Worm (Caenorhabditis elegans) whole organism, midembryonic: ENCODE results near the gene Y69H2.17.

ENCODE experiments used
- T22C8.4 ChIP-seq: fragments of 200-800 bp; sonication (Bioruptor generic); IDR thresholded peaks from 2 replicates; pipeline ENCODE4 v1.3.6; 2022; ENCODE audit warnings: missing genetic modification characterization, missing compliant biosample characterization
- cog-1 ChIP-seq: sonication (generic microtip); optimal IDR thresholded peaks from 2 replicates; lab custom pipeline; 2016; ENCODE audit warnings: missing genetic modification characterization, missing compliant biosample characterization
- flt-1 ChIP-seq: fragments of 200-800 bp; sonication (Bioruptor generic); IDR thresholded peaks from 2 replicates; pipeline ENCODE4 v1.3.6; 2022; ENCODE audit warnings: missing genetic modification characterization, missing compliant biosample characterization
- klf-2 ChIP-seq: fragments of 200-800 bp; sonication (Bioruptor generic); conservative IDR thresholded peaks from 2 replicates; pipeline ENCODE4 v1.3.6; 2022; ENCODE audit warnings: missing genetic modification reagents, missing genetic modification characterization, missing compliant biosample characterization
- med-1 ChIP-seq: sonication (generic microtip); optimal IDR thresholded peaks from 2 replicates; lab custom pipeline; 2017; ENCODE audit warnings: missing genetic modification characterization, mild to moderate bottlenecking, missing compliant biosample characterization, antibody characterized with exemption, missing genetic modification reagents; ENCODE audit not compliant: insufficient read depth
- ref-1 ChIP-seq: fragments of 200-800 bp; sonication (Bioruptor generic); conservative IDR thresholded peaks from 2 replicates; pipeline ENCODE4 v1.3.6; 2022; ENCODE audit warnings: missing genetic modification reagents, missing genetic modification characterization, missing compliant biosample characterization
- tab-1 ChIP-seq: fragments of 200-800 bp; sonication (Bioruptor generic); IDR thresholded peaks from 2 replicates; pipeline ENCODE4 v1.3.6; 2022; ENCODE audit warnings: missing genetic modification characterization, missing compliant biosample characterization
- ztf-23 ChIP-seq: fragments of 200-800 bp; sonication (Bioruptor generic); IDR thresholded peaks from 2 replicates; pipeline ENCODE4 v1.3.6; 2022; ENCODE audit warnings: missing genetic modification reagents, missing genetic modification characterization, missing compliant biosample characterization
- ztf-29 ChIP-seq: fragments of 200-800 bp; sonication (Bioruptor generic); IDR thresholded peaks from 2 replicates; pipeline ENCODE4 v1.3.6; 2022; ENCODE audit warnings: missing genetic modification reagents, missing genetic modification characterization, missing compliant biosample characterization

Y69H2.17 gene

ce11 chrV:18684455-18684987 is at the start of gene Y69H2.17:
Y69H2.17 (plus strand) TSS chrV:18684937.
- TF ChIP-seq flt-1 (GFP tag; lab: Robert Waterston, UW) = no peak
- no peak for TF ChIP-seq klf-2 (GFP tag; lab: Robert Waterston, UW)
- no peak for TF ChIP-seq tab-1 (GFP tag; lab: Robert Waterston, UW)
- TF ChIP-seq T22C8.4 (GFP tag; lab: Robert Waterston, UW) = no peak
- no peak for TF ChIP-seq ref-1 (GFP tag; lab: Robert Waterston, UW)
- TF ChIP-seq ztf-23 = no peak
- no peak for TF ChIP-seq med-1 (GFP tag; lab: Kevin White, UChicago)
- TF ChIP-seq ztf-29 = no peak
- no peak for TF ChIP-seq cog-1 (tag; lab: Kevin White, UChicago)

ce11 chrV:18636248-18636647 is 48.5 kb upstream of the Y69H2.17 start, which contains the start of gene egas-3:
egas-3 (minus strand) TSS chrV:18636348.
- TF ChIP-seq ref-1 (GFP tag; lab: Robert Waterston, UW) = no peak
- no peak for TF ChIP-seq tab-1 (GFP tag; lab: Robert Waterston, UW)
- TF ChIP-seq cog-1 (tag; lab: Kevin White, UChicago) = no peak
- no peak for TF ChIP-seq med-1 (GFP tag; lab: Kevin White, UChicago)
- TF ChIP-seq ztf-29 = no peak
- TF ChIP-seq klf-2 (GFP tag; lab: Robert Waterston, UW) = no peak
- TF ChIP-seq flt-1 (GFP tag; lab: Robert Waterston, UW) = no peak
- no peak for TF ChIP-seq T22C8.4 (GFP tag; lab: Robert Waterston, UW)
- TF ChIP-seq ztf-23 = no peak

- no peak for TF ChIP-seq ref-1 (GFP tag; lab: Robert Waterston, UW)
- no peak for TF ChIP-seq ztf-23
- no peak for TF ChIP-seq flt-1 (GFP tag; lab: Robert Waterston, UW)
- TF ChIP-seq tab-1 (GFP tag; lab: Robert Waterston, UW) = no peak
- peak; percentile 51; the same call in 1 of the 2 replicates for TF ChIP-seq ztf-29
- TF ChIP-seq cog-1 (tag; lab: Kevin White, UChicago) = no peak
- TF ChIP-seq klf-2 (GFP tag; lab: Robert Waterston, UW) = no peak
- TF ChIP-seq T22C8.4 (GFP tag; lab: Robert Waterston, UW) = no peak
These were observed 47.0 kb upstream of the Y69H2.17 start for ce11 chrV:18637544-18638366.

- TF ChIP-seq tab-1 (GFP tag; lab: Robert Waterston, UW) (no peak), ztf-23 (no peak), cog-1 (tag; lab: Kevin White, UChicago) (no peak), klf-2 (GFP tag; lab: Robert Waterston, UW) (no peak), med-1 (GFP tag; lab: Kevin White, UChicago) (no peak), ref-1 (GFP tag; lab: Robert Waterston, UW) (no peak), T22C8.4 (GFP tag; lab: Robert Waterston, UW) (no peak), flt-1 (GFP tag; lab: Robert Waterston, UW) (no peak), ztf-29 (no peak)
These were observed 46.3 kb upstream of the Y69H2.17 start, which contains the start of gene col-42 for ce11 chrV:18638367-18638873. col-42 (plus strand) TSS chrV:18638484.

- TF ChIP-seq med-1 (GFP tag; lab: Kevin White, UChicago) (no peak), cog-1 (tag; lab: Kevin White, UChicago) (no peak), ztf-29 (no peak), ref-1 (GFP tag; lab: Robert Waterston, UW) (no peak), T22C8.4 (GFP tag; lab: Robert Waterston, UW) (no peak), tab-1 (GFP tag; lab: Robert Waterston, UW) (no peak), klf-2 (GFP tag; lab: Robert Waterston, UW) (no peak), ztf-23 (peak; percentile 5; the same call in 1 of the 2 replicates)
These were observed 45.7 kb upstream of the Y69H2.17 start for ce11 chrV:18639074-18639473.

ce11 chrV:18639601-18640354 is 45.0 kb upstream of the Y69H2.17 start, which contains the start of gene egas-1:
egas-1 (plus strand) TSS chrV:18640304.
- TF ChIP-seq klf-2 (GFP tag; lab: Robert Waterston, UW) (no peak), ztf-29 (peak; percentile 27; the same call in 1 of the 2 replicates)

- TF ChIP-seq ztf-29 = no peak
- peak; percentile 74 for TF ChIP-seq T22C8.4 (GFP tag; lab: Robert Waterston, UW)
These were observed 40.5 kb upstream of the Y69H2.17 start for ce11 chrV:18644258-18644657.

ce11 chrV:18650043-18650442 is 34.7 kb upstream of the Y69H2.17 start, which contains the start of gene egas-2:
egas-2 (plus strand) TSS chrV:18650343.
- TF ChIP-seq ref-1 (GFP tag; lab: Robert Waterston, UW) (no peak), tab-1 (GFP tag; lab: Robert Waterston, UW) (no peak), cog-1 (tag; lab: Kevin White, UChicago) (no peak), med-1 (GFP tag; lab: Kevin White, UChicago) (no peak), flt-1 (GFP tag; lab: Robert Waterston, UW) (no peak), klf-2 (GFP tag; lab: Robert Waterston, UW) (no peak), ztf-29 (no peak), T22C8.4 (GFP tag; lab: Robert Waterston, UW) (no peak), ztf-23 (no peak)

- TF ChIP-seq ztf-29 = 0 out of 2 replicates have a peak, but pooled peaks have one; percentile 7
- TF ChIP-seq flt-1 (GFP tag; lab: Robert Waterston, UW) = no peak
These were observed 28.4 kb upstream of the Y69H2.17 start for ce11 chrV:18656363-18656762.
